Fruit fly (Drosophila melanogaster): ENCODE data around the gene Ttc19.
A peak's percentile ranks its signal among the peaks of the same experiment; 100 is the strongest.

Gene Ttc19

dm6 chr2L:19045111-19045560 is at the start of gene Ttc19, which contains the start of gene Acn:
TSS of gene Ttc19 (minus strand) at chr2L:19045148.
TSS of gene Acn (plus strand) at chr2L:19045355.
- peak; percentile 83 for TF ChIP-seq CG17801 (GFP tag; optimal IDR thresholded peaks at IDR 0.05; ENCODE audit: partially characterized antibody)

dm6 chr2L:19093868-19094267 is 48.9 kb upstream of the Ttc19 start:
- TF ChIP-seq CG17801 (GFP tag; optimal IDR thresholded peaks at IDR 0.05; ENCODE audit: partially characterized antibody), result no peak

- no peak for TF ChIP-seq CG17801 (GFP tag; optimal IDR thresholded peaks at IDR 0.05; ENCODE audit: partially characterized antibody)
These were observed 44.4 kb upstream of the Ttc19 start for dm6 chr2L:19089385-19089784.

- TF ChIP-seq CG17801 (GFP tag; optimal IDR thresholded peaks at IDR 0.05; ENCODE audit: partially characterized antibody), result no peak
These were observed 43.9 kb upstream of the Ttc19 start for dm6 chr2L:19088895-19089294.

- no peak for TF ChIP-seq CG17801 (GFP tag; optimal IDR thresholded peaks at IDR 0.05; ENCODE audit: partially characterized antibody)
These were observed 38.4 kb upstream of the Ttc19 start for dm6 chr2L:19083320-19083764.

- TF ChIP-seq CG17801 (GFP tag; optimal IDR thresholded peaks at IDR 0.05; ENCODE audit: partially characterized antibody), result no peak
These were observed 34.8 kb upstream of the Ttc19 start for dm6 chr2L:19079742-19080141.

DNA sequence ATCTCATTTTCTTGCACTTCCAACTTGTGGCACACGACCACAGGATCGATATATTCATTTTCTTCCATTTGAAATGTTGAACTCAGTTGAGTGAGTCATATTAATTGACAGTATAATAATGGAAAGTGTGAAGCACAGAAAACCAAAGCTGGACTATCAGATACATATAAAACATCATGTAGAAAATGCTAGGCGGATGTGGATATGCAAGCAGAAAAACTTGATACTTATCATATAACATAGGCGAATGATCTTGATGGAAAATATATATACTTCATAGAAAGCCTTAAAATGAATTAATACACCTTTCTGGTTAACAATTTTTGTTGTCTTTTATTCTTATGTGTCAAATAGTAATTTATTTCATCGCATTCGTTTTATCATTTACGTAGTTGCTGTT is 34.0 kb upstream of the Ttc19 start, which contains the start of gene CG10700:
Gene CG10700, minus strand, starts transcription at position 101 of the 400 bp plus-strand sequence.
- no peak for TF ChIP-seq CG17801 (GFP tag; optimal IDR thresholded peaks at IDR 0.05; ENCODE audit: partially characterized antibody)

DNA sequence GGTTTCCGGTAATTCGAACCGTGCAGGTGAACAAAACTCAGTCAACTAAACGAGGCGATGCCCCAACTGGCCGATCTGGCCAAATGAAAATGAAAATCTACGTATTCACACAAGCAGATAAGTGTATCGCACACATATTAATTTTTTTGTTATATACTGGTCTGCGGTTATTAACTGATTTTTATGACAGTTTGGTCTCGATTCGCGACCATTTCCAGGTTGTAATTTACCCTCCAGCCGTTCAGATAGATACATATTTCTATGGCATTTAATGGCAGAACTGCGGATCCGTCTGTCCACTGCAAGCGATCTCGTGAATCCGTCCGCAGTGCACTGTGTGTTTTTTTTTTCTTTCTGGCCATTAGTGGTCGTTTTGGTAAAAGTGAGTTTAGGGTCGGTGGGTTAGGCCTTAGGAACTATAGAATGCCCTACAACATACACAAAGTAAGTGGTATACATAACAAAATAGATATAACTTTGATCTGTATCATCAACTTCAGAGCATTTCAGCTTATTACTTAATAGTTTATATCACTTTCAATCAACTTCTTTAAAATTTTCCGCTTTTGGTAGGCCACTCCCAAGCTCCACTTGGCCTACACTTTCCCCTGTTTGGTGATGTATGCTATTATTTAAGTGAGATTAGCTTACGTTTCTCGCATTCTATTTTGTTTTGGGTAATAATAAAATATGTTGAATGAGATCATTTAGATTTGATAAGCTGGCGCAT is 29.3 kb upstream of the Ttc19 start, which contains the start of gene CG17572:
Gene CG17572, minus strand, starts transcription at position 51 of the 730 bp plus-strand sequence.
- TF ChIP-seq CG17801 (GFP tag; optimal IDR thresholded peaks at IDR 0.05; ENCODE audit: partially characterized antibody), result no peak

DNA sequence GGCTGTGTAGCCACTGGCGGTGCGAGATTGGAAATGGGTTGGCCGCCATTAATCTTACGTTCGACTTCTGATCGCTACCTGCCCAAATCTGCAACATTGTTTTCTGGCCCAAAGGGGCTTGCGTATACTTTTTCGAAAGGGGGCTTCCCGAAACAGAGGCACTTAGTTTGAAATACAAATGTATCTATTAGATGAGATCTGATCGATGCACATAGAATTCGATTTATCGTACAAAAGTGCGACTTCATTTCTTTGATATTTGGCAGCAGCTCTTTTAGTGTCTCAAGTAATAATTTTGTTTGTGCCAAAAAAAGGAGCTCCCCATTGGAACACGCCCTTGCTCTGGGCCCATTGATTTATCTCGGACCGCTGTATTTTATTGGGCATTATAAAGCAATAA is 26.8 kb upstream of the Ttc19 start:
- TF ChIP-seq CG17801 (GFP tag; optimal IDR thresholded peaks at IDR 0.05; ENCODE audit: partially characterized antibody), result no peak

DNA sequence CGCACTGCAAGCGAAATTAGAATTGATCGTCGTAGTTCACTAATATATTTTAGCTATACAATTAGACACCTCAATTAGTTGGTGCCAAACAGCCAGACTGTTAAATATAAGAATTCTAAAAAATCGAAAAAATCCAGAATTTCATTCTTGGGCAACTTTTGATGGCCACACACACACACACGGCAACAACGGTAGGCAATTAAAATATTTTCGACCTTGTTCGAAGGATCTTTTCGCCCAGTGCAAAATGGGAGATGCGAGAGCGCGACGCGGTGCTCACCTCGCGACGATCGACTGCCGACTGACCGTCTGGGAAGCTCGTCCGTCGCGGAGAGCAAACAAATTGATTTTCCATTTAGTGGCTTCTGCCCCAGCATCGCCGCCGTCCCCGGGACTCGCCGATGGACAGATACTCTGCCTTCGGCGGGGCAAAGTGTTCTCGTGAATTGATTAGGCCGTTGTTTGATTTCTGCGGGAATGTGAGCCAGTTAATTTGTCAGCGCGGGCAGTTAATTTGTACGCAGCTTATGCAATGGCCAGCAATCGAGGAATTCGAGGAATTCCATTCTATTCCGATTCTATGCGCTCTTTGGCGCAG is 24.7 kb upstream of the Ttc19 start, which contains the start of gene CG10702:
Gene CG10702, minus strand, starts transcription at position 304 of the 598 bp plus-strand sequence.
- no peak for TF ChIP-seq CG17801 (GFP tag; optimal IDR thresholded peaks at IDR 0.05; ENCODE audit: partially characterized antibody)

- no peak for TF ChIP-seq CG17801 (GFP tag; optimal IDR thresholded peaks at IDR 0.05; ENCODE audit: partially characterized antibody)
These were observed 23.4 kb upstream of the Ttc19 start for dm6 chr2L:19068393-19068792.

- TF ChIP-seq CG17801 (GFP tag; optimal IDR thresholded peaks at IDR 0.05; ENCODE audit: partially characterized antibody), result peak; percentile 13
These were observed 19.8 kb upstream of the Ttc19 start, which contains the start of gene CG17343 for dm6 chr2L:19064706-19065105. TSS of gene CG17343 (plus strand) at chr2L:19064929.

DNA sequence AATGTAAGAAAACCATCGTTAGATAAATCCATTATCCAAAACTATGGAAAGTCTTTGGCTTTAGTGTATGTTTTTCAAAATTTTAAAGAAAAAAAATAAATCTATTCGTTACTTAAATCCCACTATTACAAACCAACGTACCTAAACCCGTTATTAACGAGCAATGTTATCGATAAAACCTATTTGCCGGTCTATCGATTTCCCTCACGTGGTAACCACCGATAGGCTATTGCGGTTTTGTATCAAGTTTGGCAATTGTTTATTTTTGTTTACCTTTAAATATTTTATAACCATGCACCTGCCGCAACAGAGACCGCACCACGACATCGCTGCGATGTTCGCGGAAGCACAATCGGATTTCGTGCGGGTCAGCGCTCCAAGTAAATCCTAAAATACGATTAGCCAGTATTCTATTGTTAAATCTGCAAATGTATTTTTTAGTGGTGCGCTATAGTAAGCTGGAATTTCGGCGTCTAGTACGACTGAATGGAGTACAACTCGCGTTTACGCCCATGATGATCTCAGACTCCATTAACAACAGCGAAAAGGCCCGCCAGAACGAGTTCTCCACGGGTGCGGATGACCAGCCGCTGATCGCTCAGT is 18.2 kb upstream of the Ttc19 start, which contains the start of gene Dus4:
Gene Dus4, plus strand, starts transcription at position 206 of the 603 bp plus-strand sequence.
- TF ChIP-seq CG17801 (GFP tag; optimal IDR thresholded peaks at IDR 0.05; ENCODE audit: partially characterized antibody), result no peak

dm6 chr2L:19058916-19059315 is 14.0 kb upstream of the Ttc19 start, which contains the start of gene Phlpp:
TSS of gene Phlpp (plus strand) at chr2L:19059129.
- no peak for TF ChIP-seq CG17801 (GFP tag; optimal IDR thresholded peaks at IDR 0.05; ENCODE audit: partially characterized antibody)

DNA sequence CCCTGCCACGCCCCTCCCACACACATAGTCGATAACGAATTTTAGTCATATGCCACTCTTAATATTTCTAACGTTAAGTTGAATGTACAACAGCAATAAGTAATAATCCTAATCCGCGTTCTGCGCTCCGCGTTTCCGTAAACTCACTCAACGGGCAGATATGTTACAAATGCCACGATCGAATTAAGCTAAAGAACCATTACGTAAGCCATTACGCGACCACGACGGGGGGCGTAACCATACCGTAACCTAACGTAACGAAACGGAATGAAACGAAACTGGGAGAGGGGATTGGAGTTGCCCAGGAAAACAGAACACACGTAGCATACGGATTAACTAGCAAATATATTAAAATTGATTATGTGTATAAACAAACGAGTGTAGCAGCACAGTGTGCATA is 12.9 kb upstream of the Ttc19 start:
- TF ChIP-seq CG17801 (GFP tag; optimal IDR thresholded peaks at IDR 0.05; ENCODE audit: partially characterized antibody), result no peak
